Worm (Caenorhabditis elegans): ENCODE results near the gene Y67D8B.1.

Y67D8B.1 gene

DNA sequence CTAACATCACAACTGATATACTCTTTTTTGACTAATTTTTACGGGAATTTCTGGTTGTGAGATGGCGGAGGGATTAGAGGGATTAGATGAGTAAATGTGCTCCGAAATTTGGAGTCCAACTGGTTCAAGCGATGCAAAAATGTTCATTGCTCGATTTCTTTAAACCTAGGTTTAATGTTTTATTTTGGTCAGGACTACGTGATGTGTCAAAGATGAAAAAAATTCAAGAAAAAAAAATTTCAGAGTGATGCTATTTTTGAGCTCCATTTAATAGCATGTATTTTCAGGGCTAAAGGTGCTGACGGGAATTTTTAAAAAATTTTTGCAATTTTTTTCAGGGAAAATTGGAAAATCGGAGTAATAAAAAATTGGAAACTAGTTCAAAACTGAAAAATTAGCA is 24.0 kb upstream of the Y67D8B.1 start:
- TF ChIP-seq snpc-3.4 (tag; optimal IDR thresholded peaks at IDR 0.05): no peak
- no peak for TF ChIP-seq ceh-40 (GFP tag; IDR thresholded peaks at IDR 0.05)

- TF ChIP-seq madf-10 (tag; optimal IDR thresholded peaks at IDR 0.05) (no peak), B0035.1 (tag; optimal IDR thresholded peaks at IDR 0.05) (no peak), F57A8.1 (GFP tag; optimal IDR thresholded peaks at IDR 0.05) (no peak), F37B4.10 (GFP tag; IDR thresholded peaks at IDR 0.05) (no peak), gei-17 (GFP tag; optimal IDR thresholded peaks at IDR 0.05) (no peak), Y53G8AR.9 (GFP tag; conservative IDR thresholded peaks at IDR 0.05) (no peak), lin-26 (GFP tag; IDR thresholded peaks at IDR 0.05) (no peak), let-607 (tag; optimal IDR thresholded peaks at IDR 0.05) (no peak)
These were observed 19.1 kb upstream of the Y67D8B.1 start, which contains the start of gene Y67D8B.2 for ce11 chrIV:3191466-3191865. Y67D8B.2 (minus strand) TSS chrIV:3191566.

DNA sequence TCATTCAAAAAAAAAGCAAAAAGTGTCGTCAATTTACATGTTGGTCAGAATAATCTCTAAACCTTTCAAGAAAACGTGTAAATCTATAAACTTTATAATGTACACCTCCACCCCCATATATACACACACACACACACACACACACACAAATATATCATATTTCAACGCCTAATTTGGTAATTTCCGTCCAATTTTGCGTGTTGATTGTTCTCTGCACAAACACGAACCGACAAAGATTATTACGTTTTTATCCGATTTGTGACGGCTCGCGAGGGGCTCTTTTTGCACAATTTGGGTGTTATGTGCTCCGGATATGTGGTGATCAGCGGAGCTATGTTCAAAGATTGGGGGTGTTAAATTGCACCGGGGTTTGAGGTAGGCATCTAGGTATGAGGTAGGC is 10.5 kb upstream of the Y67D8B.1 start:
- TF ChIP-seq lag-1 (GFP tag; IDR thresholded peaks at IDR 0.05) (no peak), nhr-27 (tag; optimal IDR thresholded peaks at IDR 0.05) (no peak), zfh-2 (GFP tag; conservative IDR thresholded peaks at IDR 0.05) (no peak), F39B2.1 (GFP tag; IDR thresholded peaks at IDR 0.05) (no peak), ztf-26 (tag; optimal IDR thresholded peaks at IDR 0.05) (no peak), mes-4 (tag; optimal IDR thresholded peaks at IDR 0.05) (no peak), rec-8 (tag; optimal IDR thresholded peaks at IDR 0.05) (no peak), B0261.1 (tag; optimal IDR thresholded peaks at IDR 0.05) (no peak), lsl-1 (GFP tag; optimal IDR thresholded peaks at IDR 0.05) (no peak), bed-1 (GFP tag; IDR thresholded peaks at IDR 0.05) (no peak), ceh-27 (GFP tag; optimal IDR thresholded peaks at IDR 0.05) (no peak), dpff-1 (tag; optimal IDR thresholded peaks at IDR 0.05) (no peak), K12H6.12 (tag; optimal IDR thresholded peaks at IDR 0.05) (no peak), ceh-91 (GFP tag; IDR thresholded peaks at IDR 0.05) (no peak), lin-26 (GFP tag; IDR thresholded peaks at IDR 0.05) (no peak), T26A5.8 (tag; optimal IDR thresholded peaks at IDR 0.05) (no peak)

DNA sequence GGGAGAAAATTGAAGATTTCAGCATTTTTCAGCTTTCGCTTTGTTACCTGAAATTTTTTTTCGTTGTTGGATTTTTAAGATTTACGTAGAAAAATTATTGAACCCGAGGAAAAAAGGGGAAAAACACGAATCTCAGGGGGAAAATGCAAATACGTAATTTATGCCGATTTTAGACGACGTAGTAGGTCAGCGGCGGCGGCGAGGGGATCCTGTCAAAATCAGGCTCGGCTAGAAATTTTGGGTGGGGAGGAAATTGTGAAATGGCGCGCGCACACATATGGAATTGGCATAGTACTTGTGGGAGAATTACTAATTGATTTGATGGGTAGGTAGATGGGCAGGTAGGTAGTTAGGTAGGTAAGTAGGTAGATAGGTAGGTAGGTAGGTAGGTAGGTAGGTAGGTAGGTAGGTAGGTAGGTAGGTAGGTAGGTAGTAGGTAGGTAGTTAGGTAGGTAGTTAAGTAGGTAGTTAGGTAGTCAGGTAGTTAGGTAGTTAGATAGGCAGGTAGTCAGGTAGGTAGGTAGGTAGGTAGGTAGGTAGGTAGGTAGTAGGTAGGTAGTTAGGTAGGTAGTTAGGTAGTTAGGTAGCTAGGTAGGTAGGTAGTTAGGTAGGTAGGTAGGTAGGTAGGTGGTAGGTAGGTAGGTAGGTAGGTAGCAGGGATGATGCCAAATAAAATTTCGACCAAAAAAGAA is 3.8 kb upstream of the Y67D8B.1 start, which contains the start of gene nlp-81:
nlp-81 (minus strand) TSS at position 51 of the 692 bp plus-strand sequence.
- TF ChIP-seq fkh-3 (tag; optimal IDR thresholded peaks at IDR 0.05): no peak
- TF ChIP-seq atf-7 (tag; optimal IDR thresholded peaks at IDR 0.05): no peak
- no peak for TF ChIP-seq mxl-1 (tag; optimal IDR thresholded peaks at IDR 0.05)
- no peak for TF ChIP-seq bed-2 (GFP tag; IDR thresholded peaks at IDR 0.05)
- TF ChIP-seq unc-62 (GFP tag; optimal IDR thresholded peaks at IDR 0.05): no peak
- TF ChIP-seq B0019.2 (GFP tag; conservative IDR thresholded peaks at IDR 0.05): no peak
- no peak for TF ChIP-seq F22D6.2 (tag; optimal IDR thresholded peaks at IDR 0.05)
- no peak for TF ChIP-seq ztf-18 (tag; optimal IDR thresholded peaks at IDR 0.05)
- no peak for TF ChIP-seq snpc-1.1 (tag; optimal IDR thresholded peaks at IDR 0.05; ENCODE audit: insufficient read depth)

All from whole organism, young adult.